Worm (Caenorhabditis elegans): ENCODE measurements around the gene C55C3.73.

DNA sequence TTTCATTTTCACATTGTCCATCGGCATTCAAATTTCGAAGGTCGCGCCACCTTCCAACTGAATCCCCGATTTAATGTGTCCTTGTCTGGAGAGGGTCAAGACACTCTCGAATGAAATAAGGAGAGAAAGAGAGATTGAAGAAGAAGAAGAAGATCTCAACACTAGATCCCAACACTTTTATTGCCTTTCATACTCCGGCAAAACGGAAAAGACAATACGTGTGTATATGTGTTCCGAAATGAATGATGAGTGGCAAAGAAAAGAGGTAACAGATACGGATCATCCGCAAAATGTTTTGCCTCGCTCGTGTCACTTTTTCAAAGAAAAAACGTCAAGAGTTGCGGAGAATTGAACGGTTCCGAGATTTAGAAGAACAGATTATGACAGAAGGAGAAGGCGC, 2.9 kb downstream of the C55C3.73 start:
- TF ChIP-seq ztf-1 (GFP tag; conservative IDR thresholded peaks at IDR 0.05) = no peak
- TF ChIP-seq elt-3 (tag; optimal IDR thresholded peaks at IDR 0.05) = no peak
- no peak for TF ChIP-seq mab-5 (tag; optimal IDR thresholded peaks at IDR 0.05)
- TF ChIP-seq ama-1 (optimal IDR thresholded peaks at IDR 0.05) = no peak
- TF ChIP-seq nhr-11 (tag; optimal IDR thresholded peaks at IDR 0.05) = no peak
- no peak for TF ChIP-seq blmp-1 (tag; optimal IDR thresholded peaks at IDR 0.05; ENCODE audit: insufficient read depth)
- TF ChIP-seq peb-1 (tag; optimal IDR thresholded peaks at IDR 0.05) = no peak
- no peak for TF ChIP-seq unc-62 (GFP tag; optimal IDR thresholded peaks at IDR 0.05)
- no peak for TF ChIP-seq ztf-11 (tag; optimal IDR thresholded peaks at IDR 0.05)
- TF ChIP-seq nhr-23 (tag; optimal IDR thresholded peaks at IDR 0.05) = no peak

All from whole organism, L2 larva.